Worm (Caenorhabditis elegans): ENCODE measurements around the gene gpa-5.
A peak's percentile ranks its signal among the peaks of the same experiment; 100 is the strongest.

gpa-5 gene

DNA sequence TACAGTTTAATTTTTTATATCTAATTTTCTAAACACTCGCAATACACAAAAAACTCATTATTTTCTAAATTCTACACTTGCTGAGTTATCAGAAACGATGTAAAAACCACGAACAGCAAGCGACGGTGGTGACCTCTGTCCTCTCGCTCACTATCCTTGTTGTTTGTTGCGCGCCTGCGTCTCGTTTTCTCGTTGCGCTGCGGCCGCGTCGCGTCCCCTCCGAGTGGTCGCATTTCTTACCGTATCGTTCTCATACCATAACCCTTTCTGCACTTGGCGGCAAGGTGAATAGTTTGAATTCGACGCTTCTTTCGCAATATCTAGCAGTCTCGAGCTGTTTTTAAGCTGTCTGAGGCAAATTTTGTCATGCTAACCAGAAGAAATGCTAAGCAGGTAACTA lies 31.4 kb downstream of the gpa-5 start, which contains the start of gene lsy-2 (continued):
- TF ChIP-seq nhr-71 (tag; optimal IDR thresholded peaks at IDR 0.05), result peak; percentile 62
- no peak for TF ChIP-seq C34B4.2 (tag; optimal IDR thresholded peaks at IDR 0.05)
- peak; percentile 64 for TF ChIP-seq C16A3.4 (tag; optimal IDR thresholded peaks at IDR 0.05)
- TF ChIP-seq nhr-47 (tag; optimal IDR thresholded peaks at IDR 0.05), result peak; percentile 45
- TF ChIP-seq aha-1 (tag; optimal IDR thresholded peaks at IDR 0.05), result no peak
- TF ChIP-seq ces-1 (GFP tag; optimal IDR thresholded peaks at IDR 0.05), result no peak
- no peak for TF ChIP-seq nhr-12 (tag; optimal IDR thresholded peaks at IDR 0.05)
- TF ChIP-seq ceh-63 (GFP tag; optimal IDR thresholded peaks at IDR 0.05), result no peak
- TF ChIP-seq nhr-28 (tag; optimal IDR thresholded peaks at IDR 0.05), result no peak
- no peak for TF ChIP-seq fos-1 (tag; optimal IDR thresholded peaks at IDR 0.05)
- TF ChIP-seq efl-1 (optimal IDR thresholded peaks at IDR 0.05), result peak; percentile 36 to 78
- TF ChIP-seq efl-1 (GFP tag; optimal IDR thresholded peaks at IDR 0.05 in 1 of 2), result peak; percentile 76 to 97
- no peak for TF ChIP-seq ets-5 (GFP tag; IDR thresholded peaks at IDR 0.05)
- no peak for TF ChIP-seq ceh-90 (tag; optimal IDR thresholded peaks at IDR 0.05)
- no peak for TF ChIP-seq tlp-1 (tag; optimal IDR thresholded peaks at IDR 0.05)
- TF ChIP-seq jun-1 (tag; optimal IDR thresholded peaks at IDR 0.05), result no peak
- no peak for TF ChIP-seq sptf-1 (tag; optimal IDR thresholded peaks at IDR 0.05)
- peak; percentile 30 for TF ChIP-seq zip-4 (GFP tag; optimal IDR thresholded peaks at IDR 0.05)
- TF ChIP-seq nhr-85 (tag), result peak; percentile 43
- no peak for TF ChIP-seq ama-1 (optimal IDR thresholded peaks at IDR 0.05)
- TF ChIP-seq nhr-90 (tag; optimal IDR thresholded peaks at IDR 0.05; ENCODE audit: poor library complexity), result peak; percentile 38
- no peak for TF ChIP-seq elt-2 (tag; optimal IDR thresholded peaks at IDR 0.05)
- TF ChIP-seq snpc-4 (tag; optimal IDR thresholded peaks at IDR 0.05), result no peak
- TF ChIP-seq grh-1 (GFP tag; IDR thresholded peaks at IDR 0.05), result no peak
- no peak for TF ChIP-seq mab-9 (GFP tag; IDR thresholded peaks at IDR 0.05)
- TF ChIP-seq irx-1 (tag; optimal IDR thresholded peaks at IDR 0.05), result no peak
- TF ChIP-seq F16B12.6 (tag; optimal IDR thresholded peaks at IDR 0.05), result peak; percentile 32
- peak; percentile 55 for TF ChIP-seq blmp-1 (tag; optimal IDR thresholded peaks at IDR 0.05)
- peak; percentile 52 for TF ChIP-seq snu-23 (GFP tag; optimal IDR thresholded peaks at IDR 0.05)
- TF ChIP-seq ztf-11 (tag; optimal IDR thresholded peaks at IDR 0.05), result no peak
- peak; percentile 75 to 79 (median 76) for TF ChIP-seq dpl-1 (GFP tag; optimal IDR thresholded peaks at IDR 0.05)
- TF ChIP-seq pqm-1 (tag; optimal IDR thresholded peaks at IDR 0.05), result no peak
- peak; percentile 35 for TF ChIP-seq xbp-1 (tag; optimal IDR thresholded peaks at IDR 0.05)
- TF ChIP-seq unc-30 (tag; optimal IDR thresholded peaks at IDR 0.05), result no peak
- TF ChIP-seq ceh-82 (tag; optimal IDR thresholded peaks at IDR 0.05), result peak in 1 of 3 experiments; percentile 43
- no peak for TF ChIP-seq zag-1 (tag; optimal IDR thresholded peaks at IDR 0.05)
- TF ChIP-seq tbx-2 (tag; optimal IDR thresholded peaks at IDR 0.05), result peak; percentile 25
- TF ChIP-seq mef-2 (tag; optimal IDR thresholded peaks at IDR 0.05), result no peak
- no peak for TF ChIP-seq nhr-76 (tag; optimal IDR thresholded peaks at IDR 0.05)
- TF ChIP-seq elt-3 (tag; optimal IDR thresholded peaks at IDR 0.05), result peak in 1 of 6 experiments; percentile 56
- TF ChIP-seq ceh-8 (GFP tag; optimal IDR thresholded peaks at IDR 0.05), result no peak
- no peak for TF ChIP-seq fkh-10 (GFP tag; optimal IDR thresholded peaks at IDR 0.05)
- TF ChIP-seq nhr-237 (tag; optimal IDR thresholded peaks at IDR 0.05), result no peak
- peak; percentile 53 for TF ChIP-seq rnt-1 (tag; optimal IDR thresholded peaks at IDR 0.05)
- TF ChIP-seq hlh-17 (GFP tag; optimal IDR thresholded peaks at IDR 0.05; ENCODE audit: borderline replicate concordance), result no peak
- no peak for TF ChIP-seq ceh-88 (GFP tag; IDR thresholded peaks at IDR 0.05)
- no peak for TF ChIP-seq fkh-8 (tag; optimal IDR thresholded peaks at IDR 0.05)
- no peak for TF ChIP-seq dsc-1 (tag; optimal IDR thresholded peaks at IDR 0.05)
- no peak for TF ChIP-seq efl-3 (GFP tag; optimal IDR thresholded peaks at IDR 0.05)
- TF ChIP-seq C04F5.9 (tag; optimal IDR thresholded peaks at IDR 0.05), result no peak
- TF ChIP-seq unc-62 (GFP tag; optimal IDR thresholded peaks at IDR 0.05), result no peak
- TF ChIP-seq sox-4 (tag; optimal IDR thresholded peaks at IDR 0.05), result no peak
- TF ChIP-seq hlh-4 (tag; optimal IDR thresholded peaks at IDR 0.05), result no peak

All from whole organism, L1 larva.